Worm (Caenorhabditis elegans) whole organism, L4 larva: ENCODE data around the gene ekl-5.
A peak's percentile ranks its signal among the peaks of the same experiment; 100 is the strongest.

Experiments
- daf-12 ChIP-seq: fragments of 150-350 bp; optimal IDR thresholded peaks from 2 replicates; lab custom pipeline; 2014; ENCODE audit warnings: missing biosample characterization, missing genetic modification reagents, missing genetic modification characterization
- daf-16 ChIP-seq, 3 experiments: sonication (generic microtip); optimal IDR thresholded peaks; 2 replicates each; lab custom pipeline; 2016 to 2017; ENCODE audit warnings: missing genetic modification characterization in 3 of 3, missing genetic modification reagents in 3 of 3, mild to moderate bottlenecking in 2 of 3, missing compliant biosample characterization in 2 of 3, missing biosample characterization in 1 of 3, moderate library complexity in 1 of 3
- hif-1 ChIP-seq, 2 experiments: sonication (generic microtip); optimal IDR thresholded peaks; 2 replicates each; lab custom pipeline; 2016 to 2017; ENCODE audit warnings: missing compliant biosample characterization in 2 of 2, missing genetic modification characterization in 2 of 2, missing genetic modification reagents in 2 of 2, missing genotype in 2 of 2, mild to moderate bottlenecking in 1 of 2
- hlh-11 ChIP-seq: fragments of 200-800 bp; sonication (Bioruptor generic); optimal IDR thresholded peaks from 2 replicates; lab custom pipeline; 2018; ENCODE audit warnings: mild to moderate bottlenecking, missing genetic modification characterization, missing compliant biosample characterization
- mxl-2 ChIP-seq: fragments of 200-800 bp; sonication (Bioruptor generic); conservative IDR thresholded peaks from 2 replicates; pipeline ENCODE4 v1.3.6; 2022; ENCODE audit warnings: missing genetic modification reagents, missing genetic modification characterization, missing compliant biosample characterization
- nhr-42 ChIP-seq: fragments of 200-800 bp; sonication (Bioruptor generic); IDR thresholded peaks from 2 replicates; pipeline ENCODE4 v1.3.6; 2022; ENCODE audit warnings: missing genetic modification characterization, missing compliant biosample characterization
- nhr-77 ChIP-seq: fragments of 150-350 bp; optimal IDR thresholded peaks from 2 replicates; lab custom pipeline; 2014; ENCODE audit warnings: missing biosample characterization, missing genetic modification characterization

Gene ekl-5

DNA sequence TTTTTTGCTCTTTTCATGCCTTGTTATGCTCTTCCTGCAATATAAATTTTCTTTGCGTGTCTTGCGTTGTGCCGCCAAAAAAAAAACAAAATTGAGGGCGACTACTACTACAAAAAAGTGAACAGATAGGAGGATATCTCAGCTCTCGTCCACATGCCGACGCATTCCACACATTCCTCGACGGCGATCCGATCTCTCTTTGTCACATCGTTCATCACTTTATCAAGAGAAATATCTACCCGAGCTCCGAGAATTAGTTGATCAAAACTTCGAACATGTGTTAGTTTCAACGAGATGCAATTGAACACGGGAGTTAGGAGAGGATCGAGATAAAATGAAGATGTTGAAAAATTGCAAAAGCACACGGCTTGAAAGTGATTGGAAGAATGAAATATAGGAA is 45.9 kb downstream of the ekl-5 start:
- TF ChIP-seq nhr-42 (GFP tag; lab: Robert Waterston, UW) (no peak), daf-12 (tag; lab: Kevin White, UChicago) (no peak), hif-1 (tag; optimal IDR thresholded peaks at IDR 0.05; lab: Kevin White, UChicago) (no peak), hlh-11 (tag; lab: Kevin White, UChicago) (peak; percentile 15), mxl-2 (GFP tag; lab: Robert Waterston, UW) (no peak), daf-16 (GFP tag; optimal IDR thresholded peaks at IDR 0.05; lab: Kevin White, UChicago) (peak in 1 of 2 experiments; percentile 57), daf-16 (tag; optimal IDR thresholded peaks at IDR 0.05; lab: Kevin White, UChicago) (no peak), nhr-77 (tag; lab: Kevin White, UChicago) (no peak)
